Worm (Caenorhabditis elegans) whole organism, L1 larva: ENCODE results near the gene dsc-4.

ENCODE experiments used
- C16A3.4 ChIP-seq: fragments of 150-350 bp; optimal IDR thresholded peaks from 2 replicates; lab custom pipeline; 2014; ENCODE audit warnings: missing biosample characterization, missing genetic modification characterization
- C34B4.2 ChIP-seq: sonication (generic microtip); optimal IDR thresholded peaks from 2 replicates; lab custom pipeline; 2017; ENCODE audit warnings: mild to moderate bottlenecking, missing genetic modification characterization, missing compliant biosample characterization
- F16B12.6 ChIP-seq: fragments of 150-350 bp; optimal IDR thresholded peaks from 2 replicates; lab custom pipeline; 2014; ENCODE audit warnings: missing biosample characterization, missing genetic modification characterization
- aly-2 ChIP-seq: fragments of 150-350 bp; optimal IDR thresholded peaks from 2 replicates; lab custom pipeline; 2014; ENCODE audit warnings: missing biosample characterization, missing genetic modification characterization
- blmp-1 ChIP-seq: fragments of 150-350 bp; optimal IDR thresholded peaks from 2 replicates; lab custom pipeline; 2014; ENCODE audit warnings: missing biosample characterization, missing genetic modification characterization
- ceh-63 ChIP-seq: fragments of 200-800 bp; sonication (Bioruptor generic); optimal IDR thresholded peaks from 2 replicates; lab custom pipeline; 2018; ENCODE audit warnings: mild to moderate bottlenecking, missing genetic modification characterization, missing compliant biosample characterization
- ceh-8 ChIP-seq: fragments of 200-800 bp; sonication (Bioruptor generic); optimal IDR thresholded peaks from 2 replicates; lab custom pipeline; 2018; ENCODE audit warnings: mild to moderate bottlenecking, missing genetic modification characterization, moderate library complexity, missing compliant biosample characterization
- ceh-82 ChIP-seq, 3 experiments: fragments of 150-350 bp in 1 of 3; sonication (generic microtip) in 2 of 3; optimal IDR thresholded peaks; 2 replicates each; lab custom pipeline; 2014 to 2017; ENCODE audit warnings: missing biosample characterization in 3 of 3, missing genetic modification characterization in 3 of 3
- ceh-88 ChIP-seq: fragments of 200-800 bp; sonication (Bioruptor generic); IDR thresholded peaks from 2 replicates; pipeline ENCODE4 v1.3.6; 2022; ENCODE audit warnings: missing genetic modification characterization, missing compliant biosample characterization
- ces-1 ChIP-seq: fragments of 150-350 bp; optimal IDR thresholded peaks from 2 replicates; lab custom pipeline; 2014; ENCODE audit warnings: missing biosample characterization, missing genetic modification reagents, missing genetic modification characterization
- dpl-1 ChIP-seq, 3 experiments: fragments of 150-350 bp in 2 of 3; sonication (generic microtip) in 1 of 3; optimal IDR thresholded peaks; 2 replicates each; lab custom pipeline; 2014 to 2017; ENCODE audit warnings: missing biosample characterization in 3 of 3, missing genetic modification characterization in 3 of 3, missing genetic modification reagents in 3 of 3
- dsc-1 ChIP-seq: sonication (generic microtip); optimal IDR thresholded peaks from 2 replicates; lab custom pipeline; 2016; ENCODE audit warnings: mild to moderate bottlenecking, missing genetic modification characterization, missing compliant biosample characterization
- efl-3 ChIP-seq: fragments of 200-800 bp; sonication (Bioruptor generic); optimal IDR thresholded peaks from 2 replicates; lab custom pipeline; 2018; ENCODE audit warnings: mild to moderate bottlenecking, missing genetic modification characterization, missing compliant biosample characterization
- egl-13 ChIP-seq: sonication (generic microtip); optimal IDR thresholded peaks from 2 replicates; lab custom pipeline; 2016; ENCODE audit warnings: missing genotype, missing genetic modification reagents, missing genetic modification characterization, missing compliant biosample characterization
- elt-2 ChIP-seq: sonication (generic microtip); optimal IDR thresholded peaks from 2 replicates; lab custom pipeline; 2016; ENCODE audit warnings: missing genetic modification characterization, mild to moderate bottlenecking, inconsistent platforms, missing compliant biosample characterization, missing genetic modification reagents
- ets-5 ChIP-seq: fragments of 200-800 bp; sonication (Bioruptor generic); IDR thresholded peaks from 2 replicates; pipeline ENCODE4 v1.3.6; 2022; ENCODE audit warnings: missing genetic modification characterization, missing compliant biosample characterization
- fkh-10 ChIP-seq: sonication (generic microtip); optimal IDR thresholded peaks from 2 replicates; lab custom pipeline; 2017; ENCODE audit warnings: missing biosample characterization, missing genetic modification reagents, missing genetic modification characterization
- fkh-8 ChIP-seq: sonication (generic microtip); optimal IDR thresholded peaks from 2 replicates; lab custom pipeline; 2016; ENCODE audit warnings: mild to moderate bottlenecking, missing genetic modification characterization, missing compliant biosample characterization
- fos-1 ChIP-seq: fragments of 150-350 bp; optimal IDR thresholded peaks from 2 replicates; lab custom pipeline; 2014; ENCODE audit warnings: missing biosample characterization, missing genetic modification characterization
- grh-1 ChIP-seq: fragments of 200-800 bp; sonication (Bioruptor generic); IDR thresholded peaks from 2 replicates; pipeline ENCODE4 v1.3.6; 2022; ENCODE audit warnings: missing genetic modification reagents, missing genetic modification characterization, missing compliant biosample characterization
- hlh-17 ChIP-seq: fragments of 200-800 bp; sonication (Bioruptor generic); optimal IDR thresholded peaks from 2 replicates; lab custom pipeline; 2018; ENCODE audit warnings: missing genetic modification characterization, mild to moderate bottlenecking, missing compliant biosample characterization, moderate library complexity, borderline replicate concordance
- hpl-2 ChIP-seq: fragments of 150-350 bp; optimal IDR thresholded peaks from 2 replicates; lab custom pipeline; 2014; ENCODE audit warnings: missing biosample characterization, missing genetic modification reagents, missing genetic modification characterization
- isw-1 ChIP-seq: fragments of 200-800 bp; sonication (Bioruptor generic); IDR thresholded peaks from 2 replicates; pipeline ENCODE4 v1.3.6; 2022; ENCODE audit warnings: missing genetic modification characterization, missing compliant biosample characterization
- jun-1 ChIP-seq: fragments of 150-350 bp; optimal IDR thresholded peaks from 2 replicates; lab custom pipeline; 2014; ENCODE audit warnings: missing biosample characterization, missing genetic modification reagents, missing genetic modification characterization
- lin-13 ChIP-seq: fragments of 150-350 bp; optimal IDR thresholded peaks from 2 replicates; lab custom pipeline; 2014; ENCODE audit warnings: missing biosample characterization, missing genetic modification reagents, missing genetic modification characterization
- lin-14 ChIP-seq: fragments of 200-800 bp; sonication (Bioruptor generic); optimal IDR thresholded peaks from 2 replicates; lab custom pipeline; 2018; ENCODE audit warnings: mild to moderate bottlenecking, missing genetic modification characterization, moderate library complexity, missing compliant biosample characterization
- lin-15B ChIP-seq: fragments of 150-350 bp; sonication (generic microtip); optimal IDR thresholded peaks from 3 replicates; lab custom pipeline; 2014; ENCODE audit warnings: missing biosample characterization, missing genetic modification characterization
- lin-35 ChIP-seq, 2 experiments: fragments of 150-350 bp; optimal IDR thresholded peaks; 2 replicates each; lab custom pipeline; 2014; ENCODE audit warnings: missing biosample characterization in 2 of 2, missing genetic modification characterization in 2 of 2, missing genetic modification reagents in 2 of 2
- lir-3 ChIP-seq: sonication (generic microtip); optimal IDR thresholded peaks from 2 replicates; lab custom pipeline; 2016; ENCODE audit warnings: mild to moderate bottlenecking, missing genetic modification characterization, moderate library complexity, missing compliant biosample characterization; ENCODE audit not compliant: poor library complexity
- lsy-2 ChIP-seq, 2 experiments: fragments of 150-350 bp; optimal IDR thresholded peaks; 2 replicates each; lab custom pipeline; 2014; ENCODE audit warnings: missing biosample characterization in 2 of 2, missing genetic modification characterization in 2 of 2
- mdl-1 ChIP-seq, 2 experiments: fragments of 150-350 bp; optimal IDR thresholded peaks; 2 replicates each; lab custom pipeline; 2014 to 2017; ENCODE audit warnings: missing biosample characterization in 2 of 2, missing genetic modification characterization in 2 of 2, inconsistent platforms in 1 of 2
- mef-2 ChIP-seq: fragments of 150-350 bp; optimal IDR thresholded peaks from 2 replicates; lab custom pipeline; 2014; ENCODE audit warnings: missing biosample characterization, missing genetic modification characterization
- nhr-19 ChIP-seq: fragments of 200-800 bp; sonication (Bioruptor generic); conservative IDR thresholded peaks from 2 replicates; pipeline ENCODE4 v1.3.6; 2022; ENCODE audit warnings: missing genetic modification characterization, missing compliant biosample characterization
- nhr-20 ChIP-seq: sonication (generic microtip); optimal IDR thresholded peaks from 2 replicates; lab custom pipeline; 2016; ENCODE audit warnings: mild to moderate bottlenecking, missing genetic modification characterization, missing compliant biosample characterization
- nhr-237 ChIP-seq: fragments of 150-350 bp; optimal IDR thresholded peaks from 2 replicates; lab custom pipeline; 2014; ENCODE audit warnings: missing biosample characterization, missing genetic modification characterization
- nhr-28 ChIP-seq: fragments of 150-350 bp; optimal IDR thresholded peaks from 2 replicates; lab custom pipeline; 2014; ENCODE audit warnings: missing biosample characterization, missing genetic modification characterization
- nhr-47 ChIP-seq: sonication (generic microtip); optimal IDR thresholded peaks from 2 replicates; lab custom pipeline; 2016; ENCODE audit warnings: mild to moderate bottlenecking, missing genetic modification characterization, moderate library complexity, missing compliant biosample characterization
- nhr-71 ChIP-seq: sonication (generic microtip); optimal IDR thresholded peaks from 2 replicates; lab custom pipeline; 2016; ENCODE audit warnings: mild to moderate bottlenecking, missing genetic modification characterization, moderate library complexity, missing compliant biosample characterization
- nhr-84 ChIP-seq: sonication (generic microtip); optimal IDR thresholded peaks from 2 replicates; lab custom pipeline; 2017; ENCODE audit warnings: missing biosample characterization, missing genetic modification characterization
- nhr-85 ChIP-seq: sonication (generic microtip); peaks from one replicate; lab custom pipeline; 2016; ENCODE audit warnings: missing genetic modification characterization, inconsistent platforms, missing compliant biosample characterization
- nhr-90 ChIP-seq: sonication (generic microtip); optimal IDR thresholded peaks from 2 replicates; lab custom pipeline; 2016; ENCODE audit warnings: mild to moderate bottlenecking, missing genetic modification characterization, missing compliant biosample characterization; ENCODE audit not compliant: poor library complexity
- pax-3 ChIP-seq: fragments of 200-800 bp; sonication (Bioruptor generic); optimal IDR thresholded peaks from 2 replicates; lab custom pipeline; 2018; ENCODE audit warnings: mild to moderate bottlenecking, missing genetic modification characterization, moderate library complexity, missing compliant biosample characterization
- pqm-1 ChIP-seq: sonication (generic microtip); optimal IDR thresholded peaks from 3 replicates; lab custom pipeline; 2017; ENCODE audit warnings: missing biosample characterization, missing genetic modification characterization
- skn-1 ChIP-seq: fragments of 150-350 bp; optimal IDR thresholded peaks from 2 replicates; lab custom pipeline; 2014; ENCODE audit warnings: missing biosample characterization, missing genetic modification characterization
- snpc-4 ChIP-seq: fragments of 150-350 bp; optimal IDR thresholded peaks from 2 replicates; lab custom pipeline; 2014; ENCODE audit warnings: missing biosample characterization, missing genetic modification characterization
- snu-23 ChIP-seq: sonication (generic microtip); optimal IDR thresholded peaks from 2 replicates; lab custom pipeline; 2016; ENCODE audit warnings: missing genetic modification characterization, missing compliant biosample characterization
- sox-4 ChIP-seq: sonication (generic microtip); optimal IDR thresholded peaks from 2 replicates; lab custom pipeline; 2016; ENCODE audit warnings: missing genetic modification characterization, missing compliant biosample characterization
- sup-37 ChIP-seq: fragments of 200-800 bp; sonication (Bioruptor generic); optimal IDR thresholded peaks from 2 replicates; lab custom pipeline; 2018; ENCODE audit warnings: mild to moderate bottlenecking, missing genetic modification characterization, missing compliant biosample characterization
- tbx-2 ChIP-seq: sonication (generic microtip); optimal IDR thresholded peaks from 2 replicates; lab custom pipeline; 2016; ENCODE audit warnings: missing genetic modification characterization, missing compliant biosample characterization
- unc-30 ChIP-seq: sonication (generic microtip); optimal IDR thresholded peaks from 2 replicates; lab custom pipeline; 2017; ENCODE audit warnings: missing biosample characterization, missing genetic modification characterization
- unc-62 ChIP-seq: fragments of 150-350 bp; optimal IDR thresholded peaks from 2 replicates; lab custom pipeline; 2014; ENCODE audit warnings: missing biosample characterization, missing genetic modification reagents, missing genetic modification characterization
- unc-86 ChIP-seq: sonication (generic microtip); optimal IDR thresholded peaks from 2 replicates; lab custom pipeline; 2016; ENCODE audit warnings: missing genetic modification characterization, missing compliant biosample characterization
- unc-98 ChIP-seq: fragments of 200-800 bp; sonication (Bioruptor generic); IDR thresholded peaks from 2 replicates; pipeline ENCODE4 v1.3.6; 2022; ENCODE audit warnings: missing genetic modification characterization, missing compliant biosample characterization
- ztf-11 ChIP-seq, 2 experiments: sonication (generic microtip); optimal IDR thresholded peaks; 2 replicates each; lab custom pipeline; 2016 to 2017; ENCODE audit warnings: missing genetic modification characterization in 2 of 2, missing biosample characterization in 1 of 2, missing compliant biosample characterization in 1 of 2

dsc-4 gene

DNA sequence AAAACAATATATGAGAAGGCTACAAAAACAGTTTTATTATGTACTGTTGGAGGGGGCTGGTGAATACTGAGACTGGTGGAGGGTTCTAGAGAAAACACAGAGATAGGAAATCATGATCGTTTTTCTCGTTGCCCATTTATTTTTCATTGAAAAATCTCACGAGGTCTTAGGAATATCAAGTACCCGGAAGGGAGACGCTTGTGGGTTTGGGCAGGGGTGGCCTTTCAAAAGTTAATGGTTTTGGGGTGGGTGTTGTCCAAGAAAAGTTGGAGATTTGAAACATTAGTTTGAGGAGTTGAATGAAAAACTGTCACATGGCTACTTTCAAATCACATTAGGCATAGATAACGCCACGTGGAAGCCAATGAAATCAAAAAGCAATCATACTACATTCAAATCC lies 25.6 kb downstream of the dsc-4 start:
- TF ChIP-seq grh-1 (GFP tag; lab: Robert Waterston, UW) (no peak), mdl-1 (tag; optimal IDR thresholded peaks at IDR 0.05; lab: Kevin White, UChicago) (peak in 1 of 2 experiments; percentile 61), ceh-63 (no peak), efl-3 (no peak), lsy-2 (tag; optimal IDR thresholded peaks at IDR 0.05; lab: Kevin White, UChicago) (no peak), ets-5 (GFP tag; lab: Robert Waterston, UW) (no peak), lin-35 (GFP tag; optimal IDR thresholded peaks at IDR 0.05; lab: Kevin White, UChicago) (no peak), nhr-90 (peak; percentile 27), hpl-2 (GFP tag; lab: Kevin White, UChicago) (no peak), ceh-88 (no peak), lin-14 (GFP tag; lab: Kevin White, UChicago) (peak; percentile 53), nhr-47 (tag; lab: Kevin White, UChicago) (no peak), ceh-82 (tag; optimal IDR thresholded peaks at IDR 0.05; lab: Kevin White, UChicago) (no peak), unc-30 (tag; lab: Kevin White, UChicago) (no peak), F16B12.6 (tag; lab: Kevin White, UChicago) (no peak), unc-62 (GFP tag; lab: Kevin White, UChicago) (no peak), elt-2 (no peak), aly-2 (tag; lab: Kevin White, UChicago) (no peak), nhr-71 (tag; lab: Kevin White, UChicago) (peak; percentile 38), nhr-237 (tag; lab: Kevin White, UChicago) (no peak), lin-13 (no peak), mef-2 (tag; lab: Kevin White, UChicago) (no peak), jun-1 (no peak), C34B4.2 (tag; lab: Kevin White, UChicago) (no peak), dpl-1 (GFP tag; optimal IDR thresholded peaks at IDR 0.05; lab: Kevin White, UChicago) (peak in 1 of 3 experiments; percentile 3), snpc-4 (tag; lab: Kevin White, UChicago) (no peak), pqm-1 (no peak), snu-23 (peak; percentile 23), ceh-8 (GFP tag; lab: Kevin White, UChicago) (no peak), sox-4 (tag; lab: Kevin White, UChicago) (no peak), isw-1 (GFP tag; lab: Robert Waterston, UW) (no peak), ces-1 (GFP tag; lab: Kevin White, UChicago) (no peak), unc-86 (tag; lab: Kevin White, UChicago) (no peak), nhr-19 (GFP tag; lab: Robert Waterston, UW) (no peak; the same call in 1 of the 2 replicates), tbx-2 (peak; percentile 1), nhr-85 (peak; percentile 33), lir-3 (tag; lab: Kevin White, UChicago) (no peak), ztf-11 (tag; optimal IDR thresholded peaks at IDR 0.05; lab: Kevin White, UChicago) (no peak), fos-1 (tag; lab: Kevin White, UChicago) (no peak), nhr-20 (tag; lab: Kevin White, UChicago) (peak; percentile 29), pax-3 (tag; lab: Kevin White, UChicago) (no peak), fkh-8 (tag; lab: Kevin White, UChicago) (no peak), fkh-10 (GFP tag; lab: Kevin White, UChicago) (no peak), sup-37 (no peak), hlh-17 (no peak), nhr-28 (tag; lab: Kevin White, UChicago) (no peak), egl-13 (no peak), unc-98 (GFP tag; lab: Robert Waterston, UW) (no peak), dsc-1 (tag; lab: Kevin White, UChicago) (no peak), nhr-84 (tag; lab: Kevin White, UChicago) (no peak), C16A3.4 (tag; lab: Kevin White, UChicago) (no peak), skn-1 (no peak), lin-15B (tag; lab: Kevin White, UChicago) (no peak), blmp-1 (tag; lab: Kevin White, UChicago) (peak; percentile 39)
